Worm (Caenorhabditis elegans): ENCODE measurements around the gene H10D18.5.

H10D18.5 gene

ce11 chrV:3868905-3869304 lies 37.4 kb upstream of the H10D18.5 start, which contains the start of gene nhr-157:
TSS of gene nhr-157 (minus strand) at chrV:3869005.
- TF ChIP-seq ceh-39 (tag; optimal IDR thresholded peaks at IDR 0.05) (no peak), ham-2 (GFP tag; optimal IDR thresholded peaks at IDR 0.05) (no peak), sem-2 (GFP tag; optimal IDR thresholded peaks at IDR 0.05) (no peak), mab-5 (tag; optimal IDR thresholded peaks at IDR 0.05) (no peak), nhr-28 (tag; optimal IDR thresholded peaks at IDR 0.05) (no peak), lsy-2 (tag; optimal IDR thresholded peaks at IDR 0.05) (no peak), sptf-1 (tag; optimal IDR thresholded peaks at IDR 0.05) (no peak), lin-13 (tag; optimal IDR thresholded peaks at IDR 0.05) (no peak), nhr-12 (tag; optimal IDR thresholded peaks at IDR 0.05) (no peak), flh-1 (GFP tag; optimal IDR thresholded peaks at IDR 0.05) (no peak), ceh-83 (GFP tag; optimal IDR thresholded peaks at IDR 0.05) (no peak), elt-3 (tag; optimal IDR thresholded peaks at IDR 0.05) (no peak), unc-62 (GFP tag; optimal IDR thresholded peaks at IDR 0.05) (no peak), snpc-4 (tag; optimal IDR thresholded peaks at IDR 0.05) (no peak), nhr-76 (tag; optimal IDR thresholded peaks at IDR 0.05) (no peak), pha-4 (tag; optimal IDR thresholded peaks at IDR 0.05) (no peak), unc-120 (tag; optimal IDR thresholded peaks at IDR 0.05; ENCODE audit: poor library complexity, severe bottlenecking) (no peak), unc-39 (tag; optimal IDR thresholded peaks at IDR 0.05) (no peak), elt-1 (tag; optimal IDR thresholded peaks at IDR 0.05; ENCODE audit: borderline replicate concordance, insufficient read depth) (no peak)

ce11 chrV:3865273-3865672 lies 33.8 kb upstream of the H10D18.5 start:
- peak; percentile 48 for TF ChIP-seq zip-8 (tag; optimal IDR thresholded peaks at IDR 0.05)
- peak; percentile 66 for TF ChIP-seq elt-1 (tag; optimal IDR thresholded peaks at IDR 0.05; ENCODE audit: borderline replicate concordance, insufficient read depth)
- no peak for TF ChIP-seq ham-2 (GFP tag; optimal IDR thresholded peaks at IDR 0.05)
- TF ChIP-seq elt-3 (tag; optimal IDR thresholded peaks at IDR 0.05), result no peak

ce11 chrV:3862851-3863250 lies 31.3 kb upstream of the H10D18.5 start, which contains the start of gene nhr-187:
TSS of gene nhr-187 (minus strand) at chrV:3862951.
- TF ChIP-seq nhr-2 (tag; optimal IDR thresholded peaks at IDR 0.05) (no peak), unc-62 (GFP tag; optimal IDR thresholded peaks at IDR 0.05) (no peak), drap-1 (GFP tag; optimal IDR thresholded peaks at IDR 0.05) (no peak)

ce11 chrV:3860123-3860522 lies 28.6 kb upstream of the H10D18.5 start, which contains the start of gene nhr-189:
TSS of gene nhr-189 (minus strand) at chrV:3860243.
- no peak for TF ChIP-seq nhr-237 (tag; optimal IDR thresholded peaks at IDR 0.05)

ce11 chrV:3857778-3858177 lies 26.3 kb upstream of the H10D18.5 start, which contains the start of gene nhr-188:
TSS of gene nhr-188 (minus strand) at chrV:3857861.
- TF ChIP-seq ces-1 (GFP tag; optimal IDR thresholded peaks at IDR 0.05) (peak; percentile 41), tbx-8 (GFP tag; optimal IDR thresholded peaks at IDR 0.05) (no peak), ceh-39 (tag; optimal IDR thresholded peaks at IDR 0.05) (no peak), drap-1 (GFP tag; optimal IDR thresholded peaks at IDR 0.05) (no peak)

ce11 chrV:3855916-3856315 lies 24.4 kb upstream of the H10D18.5 start:
- TF ChIP-seq nhr-76 (tag; optimal IDR thresholded peaks at IDR 0.05) (no peak), blmp-1 (tag; optimal IDR thresholded peaks at IDR 0.05) (no peak), flh-1 (GFP tag; optimal IDR thresholded peaks at IDR 0.05) (no peak), lsy-2 (tag; optimal IDR thresholded peaks at IDR 0.05) (no peak), lin-32 (GFP tag; optimal IDR thresholded peaks at IDR 0.05) (no peak), elt-3 (tag; optimal IDR thresholded peaks at IDR 0.05) (no peak), sptf-1 (tag; optimal IDR thresholded peaks at IDR 0.05) (no peak), ceh-39 (tag; optimal IDR thresholded peaks at IDR 0.05) (no peak), M03D4.4 (tag; optimal IDR thresholded peaks at IDR 0.05) (no peak), mep-1 (tag; optimal IDR thresholded peaks at IDR 0.05) (no peak), lin-13 (tag; optimal IDR thresholded peaks at IDR 0.05) (no peak), pha-4 (tag; optimal IDR thresholded peaks at IDR 0.05) (no peak), nhr-2 (tag; optimal IDR thresholded peaks at IDR 0.05) (no peak), unc-62 (GFP tag; optimal IDR thresholded peaks at IDR 0.05) (no peak), mls-2 (tag; optimal IDR thresholded peaks at IDR 0.05) (no peak), snpc-4 (tag; optimal IDR thresholded peaks at IDR 0.05) (no peak), tbx-8 (GFP tag; optimal IDR thresholded peaks at IDR 0.05) (no peak)
